Worm (Caenorhabditis elegans): ENCODE measurements around the gene F28B4.1.

The F28B4.1 gene

DNA sequence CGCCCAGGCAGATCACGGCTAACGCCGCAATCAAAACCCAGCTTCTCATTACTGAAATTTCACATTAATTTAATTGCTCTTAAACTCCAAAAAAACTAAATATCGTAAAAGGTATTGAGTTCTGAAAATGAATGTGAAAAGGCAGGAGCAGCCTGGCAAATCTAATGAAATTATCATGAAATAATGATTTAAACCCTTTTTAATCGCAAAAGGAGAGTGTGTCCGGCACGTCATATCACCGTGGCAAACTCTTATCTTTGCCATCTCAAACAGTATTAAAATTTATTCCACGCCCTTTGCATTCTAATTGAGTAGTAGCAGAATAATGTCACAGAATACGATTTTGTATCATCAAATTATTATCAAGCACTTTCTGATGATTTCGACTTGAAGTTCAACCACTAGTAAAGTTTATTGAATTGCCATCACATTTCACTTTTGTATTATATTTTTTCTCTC is 30.5 kb downstream of the F28B4.1 start, which contains the start of gene F28B4.3:
Gene F28B4.3 (minus strand): TSS at position 51 of the 459 bp plus-strand sequence.
- TF ChIP-seq pqm-1 (tag; optimal IDR thresholded peaks at IDR 0.05) (peak; percentile 92), daf-12 (tag; optimal IDR thresholded peaks at IDR 0.05) (no peak), elt-2 (tag; optimal IDR thresholded peaks at IDR 0.05) (peak; percentile 95), sea-2 (GFP tag; optimal IDR thresholded peaks at IDR 0.05) (no peak), nhr-77 (tag; optimal IDR thresholded peaks at IDR 0.05) (no peak), jun-1 (tag; optimal IDR thresholded peaks at IDR 0.05) (peak; percentile 41), nhr-28 (tag; optimal IDR thresholded peaks at IDR 0.05) (no peak), eor-1 (tag; optimal IDR thresholded peaks at IDR 0.05) (no peak)

ce11 chrX:3243614-3244013 is 38.7 kb downstream of the F28B4.1 start, which contains the start of gene irg-7:
irg-7 (minus strand) TSS chrX:3243636.
- TF ChIP-seq ceh-28 (tag; optimal IDR thresholded peaks at IDR 0.05), result no peak
- no peak for TF ChIP-seq R02D3.7 (tag; optimal IDR thresholded peaks at IDR 0.05)
- no peak for TF ChIP-seq unc-62 (GFP tag; optimal IDR thresholded peaks at IDR 0.05)
- TF ChIP-seq lsy-12 (tag; optimal IDR thresholded peaks at IDR 0.05), result no peak
- TF ChIP-seq snpc-4 (tag; optimal IDR thresholded peaks at IDR 0.05), result no peak
- TF ChIP-seq elt-2 (tag; optimal IDR thresholded peaks at IDR 0.05), result peak; percentile 79
- no peak for TF ChIP-seq ceh-82 (tag; optimal IDR thresholded peaks at IDR 0.05)
- no peak for TF ChIP-seq eor-1 (tag; optimal IDR thresholded peaks at IDR 0.05)
- TF ChIP-seq pqm-1 (tag; optimal IDR thresholded peaks at IDR 0.05), result peak; percentile 74

- TF ChIP-seq elt-2 (tag; optimal IDR thresholded peaks at IDR 0.05) (peak; percentile 65), nhr-43 (tag; optimal IDR thresholded peaks at IDR 0.05; ENCODE audit: poor library complexity, severe bottlenecking) (no peak), ZK546.5 (tag; optimal IDR thresholded peaks at IDR 0.05) (no peak), nhr-237 (tag; optimal IDR thresholded peaks at IDR 0.05) (no peak), ceh-82 (tag; optimal IDR thresholded peaks at IDR 0.05) (no peak), lin-15B (tag; optimal IDR thresholded peaks at IDR 0.05) (no peak), nhr-76 (tag; optimal IDR thresholded peaks at IDR 0.05) (no peak), elt-1 (tag; optimal IDR thresholded peaks at IDR 0.05) (no peak), pqm-1 (tag; optimal IDR thresholded peaks at IDR 0.05) (peak; percentile 23)
These were observed 39.5 kb downstream of the F28B4.1 start for ce11 chrX:3244402-3244801.

DNA sequence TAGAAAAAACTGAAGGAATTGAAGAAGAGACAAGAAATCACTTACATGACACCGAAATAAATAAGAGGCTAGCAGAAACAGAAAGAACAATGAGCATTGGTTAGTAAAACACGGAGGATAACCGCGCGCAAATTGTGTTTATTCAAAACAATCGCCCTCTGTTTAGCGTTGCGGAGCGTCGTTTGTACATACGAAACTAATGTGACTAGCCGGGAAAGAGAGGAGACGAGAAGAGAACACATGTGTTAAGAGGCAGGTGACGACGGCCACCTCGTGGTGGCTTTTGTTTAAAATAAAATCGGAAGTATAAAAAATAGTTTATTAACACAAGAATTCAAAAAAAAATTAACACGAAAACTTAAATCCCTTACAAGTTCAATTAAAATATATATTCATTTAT is 40.9 kb downstream of the F28B4.1 start, which contains the start of gene F40F4.7:
Gene F40F4.7 (minus strand): TSS at position 122 of the 400 bp plus-strand sequence.
- TF ChIP-seq nhr-67 (tag; optimal IDR thresholded peaks at IDR 0.05), result no peak
- TF ChIP-seq elt-3 (tag; optimal IDR thresholded peaks at IDR 0.05), result no peak
- TF ChIP-seq nhr-43 (tag; optimal IDR thresholded peaks at IDR 0.05; ENCODE audit: poor library complexity, severe bottlenecking), result no peak
- peak; percentile 20 for TF ChIP-seq hmg-11 (tag; optimal IDR thresholded peaks at IDR 0.05)
- no peak for TF ChIP-seq mml-1 (tag; optimal IDR thresholded peaks at IDR 0.05)
- no peak for TF ChIP-seq zag-1 (tag; optimal IDR thresholded peaks at IDR 0.05)
- peak; percentile 35 for TF ChIP-seq lin-15B (tag; optimal IDR thresholded peaks at IDR 0.05)
- no peak for TF ChIP-seq skn-1 (tag; optimal IDR thresholded peaks at IDR 0.05)
- TF ChIP-seq nhr-11 (tag; optimal IDR thresholded peaks at IDR 0.05), result no peak
- TF ChIP-seq elt-2 (tag; optimal IDR thresholded peaks at IDR 0.05), result peak; percentile 59
- TF ChIP-seq egl-5 (tag; optimal IDR thresholded peaks at IDR 0.05), result peak; percentile 74
- peak; percentile 93 for TF ChIP-seq pha-4 (tag; optimal IDR thresholded peaks at IDR 0.05)
- no peak for TF ChIP-seq ztf-11 (tag; optimal IDR thresholded peaks at IDR 0.05)
- TF ChIP-seq ama-1 (optimal IDR thresholded peaks at IDR 0.05), result no peak
- no peak for TF ChIP-seq nhr-237 (tag; optimal IDR thresholded peaks at IDR 0.05)
- TF ChIP-seq R02D3.7 (tag; optimal IDR thresholded peaks at IDR 0.05), result no peak
- TF ChIP-seq lsy-12 (tag; optimal IDR thresholded peaks at IDR 0.05), result no peak
- no peak for TF ChIP-seq fos-1 (tag; optimal IDR thresholded peaks at IDR 0.05)
- TF ChIP-seq ceh-82 (tag; optimal IDR thresholded peaks at IDR 0.05), result no peak
- no peak for TF ChIP-seq mdl-1 (tag; optimal IDR thresholded peaks at IDR 0.05)
- no peak for TF ChIP-seq eor-1 (tag; optimal IDR thresholded peaks at IDR 0.05)
- TF ChIP-seq egl-27 (tag; optimal IDR thresholded peaks at IDR 0.05), result no peak
- no peak for TF ChIP-seq ceh-9 (tag; optimal IDR thresholded peaks at IDR 0.05)
- TF ChIP-seq fkh-2 (tag; optimal IDR thresholded peaks at IDR 0.05), result no peak
- TF ChIP-seq ztf-4 (tag; optimal IDR thresholded peaks at IDR 0.05), result no peak
- no peak for TF ChIP-seq ceh-16 (tag; optimal IDR thresholded peaks at IDR 0.05)
- TF ChIP-seq unc-39 (tag; optimal IDR thresholded peaks at IDR 0.05), result no peak
- peak; percentile 49 for TF ChIP-seq nhr-23 (tag; optimal IDR thresholded peaks at IDR 0.05)
- no peak for TF ChIP-seq tbx-2 (tag; optimal IDR thresholded peaks at IDR 0.05)
- peak; percentile 47 for TF ChIP-seq nhr-25 (tag; optimal IDR thresholded peaks at IDR 0.05)
- TF ChIP-seq nhr-12 (tag; optimal IDR thresholded peaks at IDR 0.05), result no peak
- TF ChIP-seq nhr-77 (tag; optimal IDR thresholded peaks at IDR 0.05), result no peak
- TF ChIP-seq unc-62 (GFP tag; optimal IDR thresholded peaks at IDR 0.05), result no peak
- no peak for TF ChIP-seq ceh-28 (tag; optimal IDR thresholded peaks at IDR 0.05)
- TF ChIP-seq nhr-76 (tag; optimal IDR thresholded peaks at IDR 0.05), result no peak
- TF ChIP-seq snpc-4 (tag; optimal IDR thresholded peaks at IDR 0.05), result no peak
- peak; percentile 38 for TF ChIP-seq jun-1 (tag; optimal IDR thresholded peaks at IDR 0.05)
- no peak for TF ChIP-seq nfya-1 (tag; optimal IDR thresholded peaks at IDR 0.05; ENCODE audit: insufficient read depth)
- no peak for TF ChIP-seq sea-2 (GFP tag; optimal IDR thresholded peaks at IDR 0.05)
- TF ChIP-seq aly-2 (tag; optimal IDR thresholded peaks at IDR 0.05), result no peak
- no peak for TF ChIP-seq ZK546.5 (tag; optimal IDR thresholded peaks at IDR 0.05)
- peak; percentile 39 for TF ChIP-seq pqm-1 (tag; optimal IDR thresholded peaks at IDR 0.05)
- no peak for TF ChIP-seq daf-12 (tag; optimal IDR thresholded peaks at IDR 0.05)

All from whole organism, L3 larva.